Fruit fly (Drosophila melanogaster): ENCODE measurements around the gene CG14260.

The CG14260 gene

dm6 chr3R:27288202-27289135 is 23.2 kb downstream of the CG14260 start, which contains the start of the genes bigmax and Hmu (continued):
- TF ChIP-seq CG7987 (GFP tag; optimal IDR thresholded peaks at IDR 0.05) (peak; percentile 91), CG31365 (tag; optimal IDR thresholded peaks at IDR 0.05) (peak; percentile 11), Drgx (GFP tag; IDR thresholded peaks at IDR 0.05) (peak; percentile 66), CG11696 (GFP tag; IDR thresholded peaks at IDR 0.05) (no peak), chinmo (GFP tag; IDR thresholded peaks at IDR 0.05; ENCODE audit: partially characterized antibody) (peak; percentile 81; the same call in 2 of the 4 replicates), phol (tag; optimal IDR thresholded peaks at IDR 0.05) (peak; percentile 87), grau (tag; optimal IDR thresholded peaks at IDR 0.05) (peak; percentile 85), lbe (GFP tag; optimal IDR thresholded peaks at IDR 0.05) (peak; percentile 55), CG11723 (GFP tag; optimal IDR thresholded peaks at IDR 0.05) (peak; percentile 53), CG10543 (GFP tag; optimal IDR thresholded peaks at IDR 0.05) (peak; percentile 79), CG3163 (GFP tag; optimal IDR thresholded peaks at IDR 0.05) (peak; percentile 76), ftz-f1 (GFP tag; optimal IDR thresholded peaks at IDR 0.05) (peak; percentile 95), NfI (GFP tag; optimal IDR thresholded peaks at IDR 0.05) (peak; percentile 79), HLHmδ (GFP tag; optimal IDR thresholded peaks at IDR 0.05) (no peak), jumu (GFP tag; optimal IDR thresholded peaks at IDR 0.05) (peak; percentile 89), CG8290 (GFP tag; optimal IDR thresholded peaks at IDR 0.05) (peak; percentile 77), CG8290 (tag; optimal IDR thresholded peaks at IDR 0.05) (peak in 1 of 2 experiments; percentile 93), MBD-R2 (GFP tag; IDR thresholded peaks at IDR 0.05) (peak; percentile 88; the same call in 1 of the 2 replicates), CG32767 (GFP tag; IDR thresholded peaks at IDR 0.05) (peak; percentile 69), CG18262 (tag; optimal IDR thresholded peaks at IDR 0.05) (peak; percentile 70), Deaf1 (tag; optimal IDR thresholded peaks at IDR 0.05) (peak; percentile 54), CG30020 (tag; optimal IDR thresholded peaks at IDR 0.05) (peak; percentile 70), CG33557 (GFP tag; optimal IDR thresholded peaks at IDR 0.05) (peak; percentile 50), E2f2 (GFP tag; IDR thresholded peaks at IDR 0.05) (peak; percentile 61), sob (GFP tag; IDR thresholded peaks at IDR 0.05) (peak; percentile 87), eve (GFP tag; optimal IDR thresholded peaks at IDR 0.05) (no peak), CG6272 (GFP tag; IDR thresholded peaks at IDR 0.05) (peak; percentile 80), cad (GFP tag; optimal IDR thresholded peaks at IDR 0.05) (no peak), Hand (GFP tag; optimal IDR thresholded peaks at IDR 0.05) (peak; percentile 17), E2f1 (GFP tag; IDR thresholded peaks at IDR 0.05) (peak; percentile 78), CG10267 (tag; optimal IDR thresholded peaks at IDR 0.05) (peak; percentile 83), slp2 (GFP tag; optimal IDR thresholded peaks at IDR 0.05) (peak; percentile 73), zen2 (GFP tag; IDR thresholded peaks at IDR 0.05; ENCODE audit: partially characterized antibody) (peak; percentile 81; the same call in 2 of the 3 replicates), CG16779 (GFP tag; IDR thresholded peaks at IDR 0.05) (peak; percentile 60), Hmr (GFP tag; optimal IDR thresholded peaks at IDR 0.05) (peak; percentile 90), Bdp1 (GFP tag; optimal IDR thresholded peaks at IDR 0.05) (peak; percentile 68), Stat92E (GFP tag; optimal IDR thresholded peaks at IDR 0.05) (peak in 1 of 3 experiments; percentile 68), CG7786 (GFP tag; optimal IDR thresholded peaks at IDR 0.05) (peak; percentile 88), knrl (GFP tag; IDR thresholded peaks at IDR 0.05; ENCODE audit: partially characterized antibody) (peak; percentile 96), ERR (GFP tag; optimal IDR thresholded peaks at IDR 0.05) (peak; percentile 86), zfh1 (GFP tag; IDR thresholded peaks at IDR 0.05) (peak; percentile 81), jing (GFP tag; optimal IDR thresholded peaks at IDR 0.05) (peak; percentile 7), abd-A (tag; optimal IDR thresholded peaks at IDR 0.05) (peak; percentile 44), Dad (GFP tag; optimal IDR thresholded peaks at IDR 0.05) (peak; percentile 86), Abd-B (GFP tag; optimal IDR thresholded peaks at IDR 0.05) (peak; percentile 75), Poxn (GFP tag; IDR thresholded peaks at IDR 0.05) (no peak), CG10209 (GFP tag; optimal IDR thresholded peaks at IDR 0.05) (peak; percentile 76), cas (GFP tag; IDR thresholded peaks at IDR 0.05) (peak; percentile 71)
